Fruit fly (Drosophila melanogaster) whole organism, wandering third instar larva: ENCODE measurements around the gene fwd.

Experiments used
- CG32264 ChIP-seq: fragments of 200-800 bp; sonication (Bioruptor generic); optimal IDR thresholded peaks from 2 replicates; lab custom pipeline; 2016; ENCODE audit warnings: missing biosample characterization, missing genetic modification characterization
- CrebA ChIP-seq: fragments of 200-800 bp; sonication (Bioruptor generic); optimal IDR thresholded peaks from 2 replicates; lab custom pipeline; 2016; ENCODE audit warnings: missing biosample characterization, mild to moderate bottlenecking, missing genetic modification characterization, borderline replicate concordance
- Dfd ChIP-seq: fragments of >200 bp; optimal IDR thresholded peaks from 2 replicates; lab custom pipeline; 2017; ENCODE audit warnings: missing biosample characterization, missing genetic modification characterization
- Hr78 ChIP-seq: fragments of >200 bp; optimal IDR thresholded peaks from 2 replicates; lab custom pipeline; 2017; ENCODE audit warnings: missing biosample characterization, missing genetic modification characterization
- Jra ChIP-seq: sonication (Bioruptor generic); optimal IDR thresholded peaks from 2 replicates; lab custom pipeline; 2016; ENCODE audit warnings: missing biosample characterization, missing genetic modification characterization
- Vsx2 ChIP-seq: fragments of 200-300, 225-300 bp; sonication (Bioruptor generic); optimal IDR thresholded peaks from 2 replicates; lab custom pipeline; 2018; ENCODE audit warnings: missing biosample characterization, missing genetic modification characterization; ENCODE audit not compliant: partially characterized antibody
- br ChIP-seq: fragments of 200-800 bp; sonication (Bioruptor generic); optimal IDR thresholded peaks from 2 replicates; lab custom pipeline; 2016; ENCODE audit warnings: missing biosample characterization, missing genetic modification characterization
- pan ChIP-seq: fragments of >200 bp; optimal IDR thresholded peaks from 2 replicates; lab custom pipeline; 2017
- psq ChIP-seq: fragments of 200-800 bp; sonication (Bioruptor generic); optimal IDR thresholded peaks from 3 replicates; lab custom pipeline; 2017; ENCODE audit warnings: missing biosample characterization, mild to moderate bottlenecking, missing genetic modification characterization, moderate library complexity
- sv ChIP-seq: fragments of 200-800 bp; sonication (Bioruptor generic); optimal IDR thresholded peaks from 3 replicates; lab custom pipeline; 2016; ENCODE audit warnings: missing biosample characterization, missing genetic modification characterization
- tai ChIP-seq: sonication (Bioruptor generic); optimal IDR thresholded peaks from 2 replicates; lab custom pipeline; 2016; ENCODE audit warnings: missing biosample characterization, missing genetic modification characterization
- usp ChIP-seq: fragments of >200 bp; optimal IDR thresholded peaks from 2 replicates; lab custom pipeline; 2017; ENCODE audit warnings: missing biosample characterization, missing genetic modification characterization

DNA sequence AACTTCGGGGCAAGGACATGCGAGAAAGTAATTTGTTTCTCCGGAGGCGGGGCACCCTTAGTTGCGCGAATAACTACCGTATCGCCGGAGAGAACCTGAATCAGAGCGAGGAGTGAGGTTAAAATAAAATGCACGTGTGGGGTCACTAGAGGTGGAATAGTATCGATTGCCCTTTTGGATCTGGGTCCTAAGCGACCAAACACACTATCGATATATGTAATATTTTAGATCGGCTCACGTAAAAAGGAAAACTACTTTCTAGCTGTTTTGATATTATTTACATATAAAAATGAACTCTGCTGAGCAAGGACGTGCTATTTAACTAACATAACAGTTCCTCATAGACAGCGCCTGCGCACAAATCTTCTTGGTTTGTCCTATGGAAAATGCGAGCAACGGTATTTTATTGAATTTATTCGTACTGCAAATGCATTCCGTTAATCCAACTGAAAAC, 56.9 kb downstream of the fwd start:
- TF ChIP-seq br (GFP tag; lab: Kevin White, UChicago) (no peak), Dfd (GFP tag; lab: Kevin White, UChicago) (no peak), Hr78 (no peak), psq (GFP tag; lab: Kevin White, UChicago) (peak; percentile 20), usp (no peak), sv (no peak), pan (lab: Kevin White, UChicago) (no peak), Jra (GFP tag; lab: Kevin White, UChicago) (no peak), tai (no peak), CrebA (GFP tag; lab: Kevin White, UChicago) (no peak), Vsx2 (GFP tag; lab: Kevin White, UChicago) (no peak), CG32264 (no peak)
